Fruit fly (Drosophila melanogaster) Kc167 (cell line): ENCODE results near the gene CG43121.

ENCODE experiments used
- Sin3A ChIP-seq: fragments of >200 bp; optimal IDR thresholded peaks from 2 replicates; lab custom pipeline; 2018; ENCODE audit warnings: missing external identifiers
- ttk ChIP-seq: sonication (Bioruptor generic); optimal IDR thresholded peaks from 2 replicates; lab custom pipeline; 2017; ENCODE audit warnings: missing external identifiers

DNA sequence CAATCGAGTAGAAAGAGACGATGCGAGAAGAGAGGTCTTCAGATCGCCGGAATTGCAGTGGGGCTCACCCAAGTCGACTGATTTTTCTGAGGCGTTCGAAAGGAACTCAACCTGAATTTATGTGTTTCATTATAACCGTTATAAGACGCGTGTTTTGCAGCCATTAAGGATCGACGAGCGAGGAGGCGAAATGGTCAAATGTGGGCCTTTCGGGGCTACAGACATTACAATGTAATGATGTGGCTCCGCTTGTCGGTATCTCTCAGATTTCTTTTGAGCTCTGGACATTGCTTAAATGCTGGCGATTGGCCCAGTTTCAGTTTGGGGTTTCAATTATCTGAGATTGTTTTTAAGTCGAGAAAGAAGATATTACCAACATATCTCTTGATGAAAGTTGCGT, 29.4 kb downstream of the CG43121 start:
- TF ChIP-seq ttk (lab: Kevin White, UChicago) (no peak), Sin3A (lab: Kevin White, UChicago) (no peak)
